Worm (Caenorhabditis elegans): ENCODE results near the gene C06E1.11.

DNA sequence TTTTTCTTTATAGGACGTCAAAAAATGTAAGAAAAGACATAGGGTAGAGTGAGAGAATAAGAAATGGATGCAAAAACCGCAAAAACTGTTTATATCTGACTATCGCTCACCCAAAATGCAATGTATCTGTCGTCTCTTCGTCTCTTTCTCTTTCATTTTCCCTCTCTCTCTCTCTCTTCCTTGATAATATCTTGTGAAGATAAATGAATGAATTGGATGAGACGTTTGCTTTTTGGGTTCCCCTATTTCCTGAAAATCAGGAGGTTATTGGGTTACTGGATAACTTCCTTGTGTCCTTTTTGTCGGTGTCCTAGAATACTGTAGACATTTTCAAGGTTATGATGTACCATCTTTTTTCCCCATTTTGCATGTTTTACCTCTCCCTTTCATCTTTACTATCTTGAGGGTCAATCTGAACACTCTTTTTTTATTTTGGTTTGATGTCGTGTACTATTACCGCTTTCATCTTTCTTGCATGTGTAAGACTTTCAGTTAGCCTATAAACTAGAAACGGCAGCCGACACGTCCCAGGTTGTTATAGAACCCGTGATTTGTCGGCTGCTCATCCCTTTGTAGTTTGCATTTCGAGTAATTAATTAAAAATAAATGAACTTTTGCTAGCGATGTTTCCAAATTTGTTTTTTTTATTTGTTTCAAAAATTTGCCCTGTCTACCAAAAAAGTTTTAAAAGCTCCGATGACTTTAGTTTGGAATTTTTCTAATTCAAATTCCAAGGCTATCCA, 41.0 kb downstream of the C06E1.11 start:
- no peak for TF ChIP-seq snpc-4 (tag; optimal IDR thresholded peaks at IDR 0.05)
- peak; percentile 2 for TF ChIP-seq ces-1 (GFP tag; optimal IDR thresholded peaks at IDR 0.05)
- TF ChIP-seq blmp-1 (tag; optimal IDR thresholded peaks at IDR 0.05) = no peak
- TF ChIP-seq ztf-11 (tag; optimal IDR thresholded peaks at IDR 0.05) = no peak
- TF ChIP-seq nhr-237 (tag; optimal IDR thresholded peaks at IDR 0.05) = no peak
- TF ChIP-seq unc-62 (GFP tag; optimal IDR thresholded peaks at IDR 0.05) = no peak
- TF ChIP-seq mls-2 (tag; optimal IDR thresholded peaks at IDR 0.05) = no peak
- no peak for TF ChIP-seq mep-1 (tag; optimal IDR thresholded peaks at IDR 0.05)
- TF ChIP-seq nhr-76 (tag; optimal IDR thresholded peaks at IDR 0.05) = no peak
- no peak for TF ChIP-seq lsy-2 (tag; optimal IDR thresholded peaks at IDR 0.05)
- no peak for TF ChIP-seq lin-13 (tag; optimal IDR thresholded peaks at IDR 0.05)
- TF ChIP-seq mab-5 (tag; optimal IDR thresholded peaks at IDR 0.05) = no peak

All from whole organism, mixed stage, embryonic.